Worm (Caenorhabditis elegans): Measurements from ENCODE around the gene C45G9.11.
A peak's percentile ranks its signal among the peaks of the same experiment; 100 is the strongest.

C45G9.11 gene

ce11 chrIII:5020924-5021323 lies 47.6 kb downstream of the C45G9.11 start, which contains the start of gene mdt-11:
mdt-11 (plus strand) TSS chrIII:5021224.
- TF ChIP-seq W03F9.2 (tag; optimal IDR thresholded peaks at IDR 0.05) (no peak), him-1 (tag; optimal IDR thresholded peaks at IDR 0.05) (no peak), dao-5 (tag; optimal IDR thresholded peaks at IDR 0.05) (no peak)

- TF ChIP-seq W03F9.2 (tag; optimal IDR thresholded peaks at IDR 0.05): peak; percentile 98
- peak; percentile 98 for TF ChIP-seq him-1 (tag; optimal IDR thresholded peaks at IDR 0.05)
- TF ChIP-seq dao-5 (tag; optimal IDR thresholded peaks at IDR 0.05): peak; percentile 72
These were observed 50.3 kb downstream of the C45G9.11 start, which contains the start of gene wip-1 for ce11 chrIII:5018116-5018689. wip-1 (plus strand) TSS chrIII:5018639.

ce11 chrIII:5017550-5017949 lies 51.0 kb downstream of the C45G9.11 start, which contains the start of gene larp-1:
larp-1 (minus strand) TSS chrIII:5017650.
- TF ChIP-seq W03F9.2 (tag; optimal IDR thresholded peaks at IDR 0.05): no peak
- TF ChIP-seq him-1 (tag; optimal IDR thresholded peaks at IDR 0.05): no peak
- no peak for TF ChIP-seq dao-5 (tag; optimal IDR thresholded peaks at IDR 0.05)
